Fruit fly (Drosophila melanogaster) whole organism, wandering third instar larva: ENCODE results near the gene CG15210.

Source experiments
- CG9705 ChIP-seq: fragments of 200-800 bp; sonication (Bioruptor generic); optimal IDR thresholded peaks from 2 replicates; lab custom pipeline; 2018; ENCODE audit warnings: missing biosample characterization, mild to moderate bottlenecking, missing genetic modification characterization
- Dfd ChIP-seq: fragments of >200 bp; optimal IDR thresholded peaks from 2 replicates; lab custom pipeline; 2017; ENCODE audit warnings: missing biosample characterization, missing genetic modification characterization
- Myc ChIP-seq: fragments of >200 bp; optimal IDR thresholded peaks from 2 replicates; lab custom pipeline; 2017
- OdsH ChIP-seq: fragments of 200-800 bp; sonication (Bioruptor generic); optimal IDR thresholded peaks from 2 replicates; lab custom pipeline; 2016; ENCODE audit warnings: missing biosample characterization, mild to moderate bottlenecking, missing genetic modification characterization
- br ChIP-seq: fragments of 200-800 bp; sonication (Bioruptor generic); optimal IDR thresholded peaks from 2 replicates; lab custom pipeline; 2016; ENCODE audit warnings: missing biosample characterization, missing genetic modification characterization
- dl ChIP-seq, 2 experiments: fragments of 175-275, 200-275 bp in 1 of 2; fragments of 200-275 bp in 1 of 2; sonication (Bioruptor generic); optimal IDR thresholded peaks; lab custom pipeline; 2018; ENCODE audit warnings: mild to moderate bottlenecking in 2 of 2, missing biosample characterization in 2 of 2, missing genetic modification characterization in 2 of 2, moderate library complexity in 2 of 2; ENCODE audit not compliant: partially characterized antibody in 2 of 2, insufficient read depth in 1 of 2
- fru ChIP-seq: fragments of 200-800 bp; sonication (Bioruptor generic); optimal IDR thresholded peaks from 3 replicates; lab custom pipeline; 2016; ENCODE audit warnings: missing biosample characterization, mild to moderate bottlenecking, missing genetic modification characterization
- h ChIP-seq: fragments of 200-800 bp; sonication (Bioruptor generic); optimal IDR thresholded peaks from 3 replicates; lab custom pipeline; 2016; ENCODE audit warnings: missing biosample characterization, mild to moderate bottlenecking, missing genetic modification characterization
- psq ChIP-seq: fragments of 200-800 bp; sonication (Bioruptor generic); optimal IDR thresholded peaks from 3 replicates; lab custom pipeline; 2017; ENCODE audit warnings: missing biosample characterization, mild to moderate bottlenecking, missing genetic modification characterization, moderate library complexity
- sv ChIP-seq: fragments of 200-800 bp; sonication (Bioruptor generic); optimal IDR thresholded peaks from 3 replicates; lab custom pipeline; 2016; ENCODE audit warnings: missing biosample characterization, missing genetic modification characterization
- usp ChIP-seq: fragments of >200 bp; optimal IDR thresholded peaks from 2 replicates; lab custom pipeline; 2017; ENCODE audit warnings: missing biosample characterization, missing genetic modification characterization

DNA sequence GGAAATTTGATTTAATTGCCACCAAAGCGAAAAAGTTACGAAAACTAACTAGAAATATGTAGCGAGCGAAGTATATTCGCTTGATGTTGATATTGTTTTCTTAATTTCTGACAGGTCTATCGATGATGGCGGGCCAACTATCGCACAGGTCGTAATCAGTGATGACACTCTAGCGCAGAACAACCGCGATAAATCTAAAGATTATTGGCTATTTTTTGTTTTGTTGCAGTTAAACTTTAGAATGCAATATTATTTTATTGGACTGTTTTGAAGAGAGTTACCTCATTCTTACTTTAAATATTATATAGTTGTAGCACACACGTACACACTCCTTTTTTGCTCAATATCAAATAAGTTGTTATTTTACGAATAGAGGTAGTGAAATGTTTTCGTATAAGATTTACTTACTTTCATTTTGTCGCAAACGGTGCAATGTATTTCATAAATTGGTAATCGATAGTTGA is 8.0 kb downstream of the CG15210 start, which contains the start of gene sbr:
- TF ChIP-seq br (GFP tag; lab: Kevin White, UChicago) = no peak
- no peak for TF ChIP-seq usp (GFP tag; lab: Kevin White, UChicago)
- TF ChIP-seq sv = no peak
- peak; percentile 53 for TF ChIP-seq h (GFP tag; lab: Kevin White, UChicago)
- no peak for TF ChIP-seq Dfd (GFP tag; lab: Kevin White, UChicago)
- no peak for TF ChIP-seq dl (GFP tag; optimal IDR thresholded peaks at IDR 0.05; lab: Kevin White, UChicago; ENCODE audit: insufficient read depth in 1 of 2, partially characterized antibody in 2 of 2)
- peak; percentile 76 for TF ChIP-seq Myc (lab: Kevin White, UChicago)
- no peak for TF ChIP-seq OdsH (GFP tag; lab: Kevin White, UChicago)
- peak; percentile 8 for TF ChIP-seq psq (GFP tag; lab: Kevin White, UChicago)
- TF ChIP-seq CG9705 = no peak
- TF ChIP-seq fru (GFP tag; lab: Kevin White, UChicago) = peak; percentile 28
